Fruit fly (Drosophila melanogaster): ENCODE data around the gene CG18585.

Gene CG18585

DNA sequence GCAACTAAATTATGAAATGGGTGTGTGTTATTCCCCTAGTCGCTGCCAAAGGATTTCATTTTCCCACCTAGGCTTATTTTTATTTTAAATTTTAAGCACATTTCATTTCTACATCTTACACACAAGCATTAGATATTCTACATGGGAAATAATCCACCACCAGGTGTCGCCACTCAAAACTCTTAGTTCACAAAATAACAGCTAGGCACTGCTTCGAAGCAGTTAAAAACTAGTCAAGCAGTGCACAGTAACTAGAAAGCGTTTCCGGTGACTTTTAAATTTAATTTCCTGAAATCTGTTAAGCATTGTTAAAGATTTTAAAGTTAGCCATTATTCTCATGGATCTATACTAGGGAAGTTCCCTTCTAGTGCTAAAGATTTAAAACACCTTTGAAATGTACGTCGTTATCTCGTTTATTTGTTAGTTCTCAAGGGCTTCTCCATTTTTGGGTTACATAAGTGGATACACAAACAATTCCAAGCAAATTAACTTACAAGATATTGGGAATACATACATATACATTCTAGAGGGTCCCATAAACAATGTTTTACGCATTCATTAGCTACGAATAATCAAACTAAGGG is 49.2 kb downstream of the CG18585 start (continued):
- TF ChIP-seq NfI (GFP tag; optimal IDR thresholded peaks at IDR 0.05) (peak; percentile 58), gcm2 (GFP tag; optimal IDR thresholded peaks at IDR 0.05) (peak; percentile 78), CG12299 (tag; optimal IDR thresholded peaks at IDR 0.05) (no peak), CG6813 (GFP tag; optimal IDR thresholded peaks at IDR 0.05) (no peak), CG32767 (GFP tag; IDR thresholded peaks at IDR 0.05) (no peak), maf-S (GFP tag; optimal IDR thresholded peaks at IDR 0.05) (peak; percentile 59), CG5953 (GFP tag; IDR thresholded peaks at IDR 0.05) (peak; percentile 75), CG14050 (GFP tag; IDR thresholded peaks at IDR 0.05) (peak; percentile 60; the same call in 2 of the 3 replicates), HLHmδ (GFP tag; optimal IDR thresholded peaks at IDR 0.05) (no peak), CG7987 (GFP tag; optimal IDR thresholded peaks at IDR 0.05) (no peak), shn (GFP tag; optimal IDR thresholded peaks at IDR 0.05) (peak; percentile 95), CG17612 (GFP tag; IDR thresholded peaks at IDR 0.05) (no peak), Ets97D (GFP tag; optimal IDR thresholded peaks at IDR 0.05) (peak; percentile 97), CG34376 (GFP tag; optimal IDR thresholded peaks at IDR 0.05) (no peak), CrebB (tag; optimal IDR thresholded peaks at IDR 0.05) (peak; percentile 81), stwl (tag; optimal IDR thresholded peaks at IDR 0.05) (peak; percentile 80), CG31365 (tag; optimal IDR thresholded peaks at IDR 0.05) (peak; percentile 96), CkIIα-i1 (GFP tag; IDR thresholded peaks at IDR 0.05) (peak; percentile 62), CG10959 (GFP tag; IDR thresholded peaks at IDR 0.05) (peak; percentile 77), Usf (GFP tag; optimal IDR thresholded peaks at IDR 0.05) (peak; percentile 59), Chrac-16 (GFP tag; optimal IDR thresholded peaks at IDR 0.05) (peak; percentile 86), CG5245 (GFP tag; optimal IDR thresholded peaks at IDR 0.05) (no peak), CG33557 (GFP tag; optimal IDR thresholded peaks at IDR 0.05) (peak; percentile 73), slbo (GFP tag; IDR thresholded peaks at IDR 0.05) (peak; percentile 94), salm (tag; optimal IDR thresholded peaks at IDR 0.05) (no peak), tna (GFP tag; IDR thresholded peaks at IDR 0.05; ENCODE audit: partially characterized antibody) (no peak), pum (GFP tag; optimal IDR thresholded peaks at IDR 0.05) (peak; percentile 88), CG12104 (GFP tag; optimal IDR thresholded peaks at IDR 0.05) (no peak), br (optimal IDR thresholded peaks at IDR 0.05) (no peak), CG17568 (GFP tag; optimal IDR thresholded peaks at IDR 0.05) (peak; percentile 78), CG42726 (GFP tag; IDR thresholded peaks at IDR 0.05; ENCODE audit: partially characterized antibody) (peak; percentile 62; the same call in 1 of the 2 replicates), CG10147 (GFP tag; optimal IDR thresholded peaks at IDR 0.05) (no peak), CG16813 (GFP tag; IDR thresholded peaks at IDR 0.05; ENCODE audit: partially characterized antibody) (no peak), CG1832 (GFP tag; optimal IDR thresholded peaks at IDR 0.05) (no peak), Ets65A (GFP tag) (peak; percentile 94), abd-A (tag; optimal IDR thresholded peaks at IDR 0.05) (no peak), Six4 (GFP tag; optimal IDR thresholded peaks at IDR 0.05) (no peak), ab (GFP tag; optimal IDR thresholded peaks at IDR 0.05) (peak; percentile 88), CG6272 (GFP tag; IDR thresholded peaks at IDR 0.05) (peak; percentile 74), nom (GFP tag; optimal IDR thresholded peaks at IDR 0.05) (no peak), CG13287 (GFP tag; IDR thresholded peaks at IDR 0.05; ENCODE audit: partially characterized antibody) (peak; percentile 41), jigr1 (GFP tag; IDR thresholded peaks at IDR 0.05) (peak; percentile 49; the same call in 1 of the 3 replicates), vnd (GFP tag; IDR thresholded peaks at IDR 0.05; ENCODE audit: partially characterized antibody) (no peak), crc (GFP tag; optimal IDR thresholded peaks at IDR 0.05) (peak; percentile 59), usp (GFP tag; optimal IDR thresholded peaks at IDR 0.05) (no peak), Sry-δ (GFP tag; optimal IDR thresholded peaks at IDR 0.05) (no peak), CG7556 (GFP tag; optimal IDR thresholded peaks at IDR 0.05) (no peak), Sin3A (optimal IDR thresholded peaks at IDR 0.05) (no peak), tap (tag; optimal IDR thresholded peaks at IDR 0.05) (no peak), cad (GFP tag; optimal IDR thresholded peaks at IDR 0.05) (no peak), luna (GFP tag; optimal IDR thresholded peaks at IDR 0.05) (peak; percentile 82)

Data from whole organism, embryonic.